Worm (Caenorhabditis elegans) whole organism, late embryonic: ENCODE results near the gene ZC477.7.
A peak's percentile ranks its signal among the peaks of the same experiment; 100 is the strongest.

Source experiments
- C08G9.2 ChIP-seq: sonication (generic microtip); optimal IDR thresholded peaks from 2 replicates; lab custom pipeline; 2016; ENCODE audit warnings: mild to moderate bottlenecking, missing genetic modification characterization, moderate library complexity, missing compliant biosample characterization
- C38D4.7 ChIP-seq: fragments of 200-800 bp; sonication (Bioruptor generic); optimal IDR thresholded peaks from 2 replicates; lab custom pipeline; 2018; ENCODE audit warnings: mild to moderate bottlenecking, missing genetic modification characterization, moderate library complexity, missing compliant biosample characterization
- K02D7.2 ChIP-seq: sonication (generic microtip); optimal IDR thresholded peaks from 2 replicates; lab custom pipeline; 2017; ENCODE audit warnings: mild to moderate bottlenecking, missing genetic modification characterization, missing compliant biosample characterization
- Y22D7AL.16 ChIP-seq: sonication (generic microtip); optimal IDR thresholded peaks from 2 replicates; lab custom pipeline; 2016; ENCODE audit warnings: missing genetic modification characterization, missing compliant biosample characterization
- ahr-1 ChIP-seq: sonication (generic microtip); optimal IDR thresholded peaks from 2 replicates; lab custom pipeline; 2016; ENCODE audit warnings: missing genetic modification characterization, missing compliant biosample characterization
- ceh-14 ChIP-seq: sonication (generic microtip); optimal IDR thresholded peaks from 2 replicates; lab custom pipeline; 2016; ENCODE audit warnings: missing genotype, missing genetic modification characterization, missing compliant biosample characterization
- ceh-18 ChIP-seq: sonication (generic microtip); optimal IDR thresholded peaks from 2 replicates; lab custom pipeline; 2016; ENCODE audit warnings: missing genetic modification characterization, missing compliant biosample characterization
- ceh-19 ChIP-seq: fragments of 200-800 bp; sonication (Bioruptor generic); optimal IDR thresholded peaks from 2 replicates; lab custom pipeline; 2018; ENCODE audit warnings: mild to moderate bottlenecking, missing genetic modification characterization, missing compliant biosample characterization
- ceh-22 ChIP-seq: sonication (generic microtip); optimal IDR thresholded peaks from 2 replicates; lab custom pipeline; 2017; ENCODE audit warnings: missing biosample characterization, missing genetic modification characterization
- ceh-31 ChIP-seq: sonication (generic microtip); optimal IDR thresholded peaks from 2 replicates; lab custom pipeline; 2016; ENCODE audit warnings: missing genetic modification characterization, missing compliant biosample characterization
- ceh-34 ChIP-seq: sonication (generic microtip); optimal IDR thresholded peaks from 2 replicates; lab custom pipeline; 2016; ENCODE audit warnings: mild to moderate bottlenecking, missing genetic modification characterization, missing compliant biosample characterization
- ceh-48 ChIP-seq: sonication (generic microtip); optimal IDR thresholded peaks from 2 replicates; lab custom pipeline; 2016; ENCODE audit warnings: missing genetic modification characterization, inconsistent platforms, missing compliant biosample characterization
- ceh-9 ChIP-seq: sonication (generic microtip); optimal IDR thresholded peaks from 2 replicates; lab custom pipeline; 2016; ENCODE audit warnings: mild to moderate bottlenecking, missing genetic modification characterization, inconsistent platforms, missing compliant biosample characterization
- dmd-4 ChIP-seq: sonication (generic microtip); optimal IDR thresholded peaks from 2 replicates; lab custom pipeline; 2016; ENCODE audit warnings: borderline replicate concordance, missing genetic modification characterization, missing compliant biosample characterization
- ets-4 ChIP-seq: sonication (generic microtip); optimal IDR thresholded peaks from 2 replicates; lab custom pipeline; 2016; ENCODE audit warnings: missing genetic modification characterization, missing compliant biosample characterization
- eyg-1 ChIP-seq: sonication (generic microtip); optimal IDR thresholded peaks from 2 replicates; lab custom pipeline; 2016; ENCODE audit warnings: missing genotype, missing genetic modification characterization, missing compliant biosample characterization
- fax-1 ChIP-seq: sonication (generic microtip); optimal IDR thresholded peaks from 2 replicates; lab custom pipeline; 2016; ENCODE audit warnings: missing genotype, missing genetic modification characterization, missing compliant biosample characterization
- hlh-13 ChIP-seq: fragments of 200-800 bp; sonication (Bioruptor generic); optimal IDR thresholded peaks from 2 replicates; lab custom pipeline; 2018; ENCODE audit warnings: mild to moderate bottlenecking, missing genetic modification characterization, missing compliant biosample characterization
- hlh-15 ChIP-seq: sonication (generic microtip); optimal IDR thresholded peaks from 2 replicates; lab custom pipeline; 2016; ENCODE audit warnings: missing genetic modification characterization, missing compliant biosample characterization
- mec-3 ChIP-seq: sonication (generic microtip); optimal IDR thresholded peaks from 2 replicates; lab custom pipeline; 2016; ENCODE audit warnings: borderline replicate concordance, missing genetic modification characterization, missing compliant biosample characterization
- nfya-1 ChIP-seq: sonication (generic microtip); optimal IDR thresholded peaks from 2 replicates; lab custom pipeline; 2017; ENCODE audit warnings: missing genetic modification characterization, mild to moderate bottlenecking, missing compliant biosample characterization, antibody characterized with exemption, moderate library complexity
- nhr-11 ChIP-seq: fragments of 150-350 bp; optimal IDR thresholded peaks from 2 replicates; lab custom pipeline; 2014; ENCODE audit warnings: missing biosample characterization, missing genetic modification characterization
- nhr-232 ChIP-seq: sonication (generic microtip); optimal IDR thresholded peaks from 2 replicates; lab custom pipeline; 2016; ENCODE audit warnings: missing genetic modification characterization, missing compliant biosample characterization
- npax-4 ChIP-seq: sonication (generic microtip); optimal IDR thresholded peaks from 2 replicates; lab custom pipeline; 2016; ENCODE audit warnings: missing genetic modification characterization, missing compliant biosample characterization
- odd-2 ChIP-seq: sonication (generic microtip); optimal IDR thresholded peaks from 2 replicates; lab custom pipeline; 2017; ENCODE audit warnings: antibody characterized with exemption, mild to moderate bottlenecking, missing genetic modification characterization, missing compliant biosample characterization
- pag-3 ChIP-seq: sonication (generic microtip); optimal IDR thresholded peaks from 2 replicates; lab custom pipeline; 2016; ENCODE audit warnings: missing compliant biosample characterization, missing genetic modification characterization, borderline replicate concordance
- pat-9 ChIP-seq: fragments of 200-800 bp; sonication (Bioruptor generic); optimal IDR thresholded peaks from 2 replicates; lab custom pipeline; 2018; ENCODE audit warnings: mild to moderate bottlenecking, missing genetic modification characterization, moderate library complexity, missing compliant biosample characterization
- pha-2 ChIP-seq: sonication (generic microtip); optimal IDR thresholded peaks from 2 replicates; lab custom pipeline; 2017; ENCODE audit warnings: mild to moderate bottlenecking, missing genetic modification characterization, missing compliant biosample characterization
- pqm-1 ChIP-seq: sonication (generic microtip); optimal IDR thresholded peaks from 2 replicates; lab custom pipeline; 2016; ENCODE audit warnings: missing genetic modification characterization, missing compliant biosample characterization
- pros-1 ChIP-seq: fragments of 150-350 bp; optimal IDR thresholded peaks from 2 replicates; lab custom pipeline; 2014; ENCODE audit warnings: missing biosample characterization, missing genetic modification reagents, missing genetic modification characterization
- ref-2 ChIP-seq: sonication (generic microtip); optimal IDR thresholded peaks from 2 replicates; lab custom pipeline; 2016; ENCODE audit warnings: missing genetic modification characterization, missing compliant biosample characterization
- rnt-1 ChIP-seq: sonication (generic microtip); optimal IDR thresholded peaks from 2 replicates; lab custom pipeline; 2016; ENCODE audit warnings: missing genetic modification characterization, missing compliant biosample characterization
- sdc-2 ChIP-seq: sonication (generic microtip); optimal IDR thresholded peaks from 2 replicates; lab custom pipeline; 2016; ENCODE audit warnings: missing genotype, missing genetic modification characterization, missing compliant biosample characterization
- sox-2 ChIP-seq: fragments of 200-800 bp; sonication (Bioruptor generic); IDR thresholded peaks from 2 replicates; pipeline ENCODE4 v1.3.6; 2022; ENCODE audit warnings: missing genetic modification reagents, missing genetic modification characterization, missing compliant biosample characterization
- tbx-2 ChIP-seq: sonication (generic microtip); optimal IDR thresholded peaks from 2 replicates; lab custom pipeline; 2016; ENCODE audit warnings: missing genetic modification characterization, missing compliant biosample characterization
- unc-3 ChIP-seq, 2 experiments: fragments of 200-800 bp in 1 of 2; sonication (Bioruptor generic) in 1 of 2; sonication (generic microtip) in 1 of 2; conservative IDR thresholded peaks in 1 of 2; optimal IDR thresholded peaks in 1 of 2; 2 replicates each; pipeline versions ENCODE4 v1.3.6 to Lab custom; 2016 to 2022; ENCODE audit warnings: missing compliant biosample characterization in 2 of 2, missing genetic modification characterization in 2 of 2, missing genetic modification reagents in 1 of 2
- unc-55 ChIP-seq: sonication (generic microtip); optimal IDR thresholded peaks from 2 replicates; lab custom pipeline; 2017; ENCODE audit warnings: missing biosample characterization, missing genetic modification reagents, missing genetic modification characterization
- unc-86 ChIP-seq: sonication (generic microtip); optimal IDR thresholded peaks from 2 replicates; lab custom pipeline; 2016; ENCODE audit warnings: missing genetic modification characterization, missing compliant biosample characterization

ZC477.7 gene

ce11 chrIV:7097450-7097849 lies 13.8 kb downstream of the ZC477.7 start:
- TF ChIP-seq unc-86 (tag; lab: Kevin White, UChicago), result no peak
- TF ChIP-seq pag-3 (tag; lab: Kevin White, UChicago), result no peak
- no peak for TF ChIP-seq C08G9.2 (tag; lab: Kevin White, UChicago)
- no peak for TF ChIP-seq Y22D7AL.16 (tag; lab: Kevin White, UChicago)
- TF ChIP-seq ceh-34, result no peak
- no peak for TF ChIP-seq hlh-15
- TF ChIP-seq ceh-48 (tag; lab: Kevin White, UChicago), result no peak
- TF ChIP-seq ceh-19 (GFP tag; lab: Kevin White, UChicago), result no peak
- no peak for TF ChIP-seq dmd-4 (tag; lab: Kevin White, UChicago)
- TF ChIP-seq C38D4.7, result no peak

DNA sequence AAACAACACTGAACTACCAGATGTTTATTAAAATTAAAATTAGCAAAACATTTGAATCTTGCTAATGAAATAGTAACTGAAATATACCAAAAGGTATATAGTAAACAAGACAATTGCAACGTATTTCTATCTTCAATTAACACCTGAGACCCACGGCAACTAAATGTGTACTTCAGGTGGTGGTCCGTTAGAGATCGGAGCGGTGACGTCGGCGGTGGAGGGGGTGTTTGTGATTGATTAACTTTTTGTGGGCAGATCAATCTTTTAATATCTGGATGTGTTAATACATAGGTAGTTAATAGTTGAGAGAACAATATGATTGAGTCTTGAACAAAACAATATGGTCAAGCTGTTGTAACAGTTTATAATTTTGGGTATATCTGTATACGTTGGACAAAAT lies 15.2 kb downstream of the ZC477.7 start:
- no peak for TF ChIP-seq ceh-9 (tag; lab: Kevin White, UChicago)
- no peak for TF ChIP-seq C08G9.2 (tag; lab: Kevin White, UChicago)
- no peak for TF ChIP-seq unc-3 (GFP tag; conservative IDR thresholded peaks at IDR 0.05; lab: Robert Waterston, UW)
- no peak for TF ChIP-seq unc-3 (tag; optimal IDR thresholded peaks at IDR 0.05; lab: Kevin White, UChicago)
- TF ChIP-seq ahr-1 (tag; lab: Kevin White, UChicago), result no peak
- no peak for TF ChIP-seq pqm-1 (tag; lab: Kevin White, UChicago)
- no peak for TF ChIP-seq tbx-2
- TF ChIP-seq nhr-232, result no peak
- no peak for TF ChIP-seq ceh-18
- TF ChIP-seq npax-4 (tag; lab: Kevin White, UChicago), result no peak
- TF ChIP-seq fax-1, result no peak
- no peak for TF ChIP-seq K02D7.2 (tag; lab: Kevin White, UChicago)
- TF ChIP-seq mec-3 (tag; lab: Kevin White, UChicago), result no peak
- TF ChIP-seq pha-2 (tag; lab: Kevin White, UChicago), result no peak

ce11 chrIV:7095396-7095964 lies 15.8 kb downstream of the ZC477.7 start:
- TF ChIP-seq tbx-2, result no peak
- TF ChIP-seq pros-1 (tag; lab: Kevin White, UChicago), result no peak
- TF ChIP-seq Y22D7AL.16 (tag; lab: Kevin White, UChicago), result no peak
- TF ChIP-seq ref-2 (tag; lab: Kevin White, UChicago), result peak; percentile 34
- no peak for TF ChIP-seq K02D7.2 (tag; lab: Kevin White, UChicago)
- TF ChIP-seq ceh-18, result peak; percentile 67
- TF ChIP-seq sdc-2 (tag; lab: Kevin White, UChicago), result no peak
- TF ChIP-seq pag-3 (tag; lab: Kevin White, UChicago), result no peak
- no peak for TF ChIP-seq ceh-22 (tag; lab: Kevin White, UChicago)
- TF ChIP-seq ceh-31, result no peak
- no peak for TF ChIP-seq nhr-11 (tag; lab: Kevin White, UChicago)
- no peak for TF ChIP-seq sox-2 (GFP tag; lab: Robert Waterston, UW)
- no peak for TF ChIP-seq mec-3 (tag; lab: Kevin White, UChicago)
- no peak for TF ChIP-seq hlh-13 (GFP tag; lab: Kevin White, UChicago)
- TF ChIP-seq C08G9.2 (tag; lab: Kevin White, UChicago), result peak; percentile 5
- TF ChIP-seq ceh-14 (tag; lab: Kevin White, UChicago), result no peak
- peak; percentile 31 for TF ChIP-seq nfya-1 (tag; lab: Kevin White, UChicago)
- no peak for TF ChIP-seq ahr-1 (tag; lab: Kevin White, UChicago)
- TF ChIP-seq pat-9 (tag; lab: Kevin White, UChicago), result no peak
- no peak for TF ChIP-seq ets-4
- TF ChIP-seq unc-55 (GFP tag; lab: Kevin White, UChicago), result peak; percentile 41
- TF ChIP-seq ceh-19 (GFP tag; lab: Kevin White, UChicago), result no peak
- TF ChIP-seq C38D4.7, result no peak
- TF ChIP-seq odd-2 (tag; lab: Kevin White, UChicago), result no peak
- peak; percentile 75 for TF ChIP-seq rnt-1 (tag; lab: Kevin White, UChicago)
- no peak for TF ChIP-seq eyg-1 (tag; lab: Kevin White, UChicago)
